Worm (Caenorhabditis elegans): ENCODE results near the gene bli-6.
A peak's percentile ranks its signal among the peaks of the same experiment; 100 is the strongest.

The bli-6 gene

DNA sequence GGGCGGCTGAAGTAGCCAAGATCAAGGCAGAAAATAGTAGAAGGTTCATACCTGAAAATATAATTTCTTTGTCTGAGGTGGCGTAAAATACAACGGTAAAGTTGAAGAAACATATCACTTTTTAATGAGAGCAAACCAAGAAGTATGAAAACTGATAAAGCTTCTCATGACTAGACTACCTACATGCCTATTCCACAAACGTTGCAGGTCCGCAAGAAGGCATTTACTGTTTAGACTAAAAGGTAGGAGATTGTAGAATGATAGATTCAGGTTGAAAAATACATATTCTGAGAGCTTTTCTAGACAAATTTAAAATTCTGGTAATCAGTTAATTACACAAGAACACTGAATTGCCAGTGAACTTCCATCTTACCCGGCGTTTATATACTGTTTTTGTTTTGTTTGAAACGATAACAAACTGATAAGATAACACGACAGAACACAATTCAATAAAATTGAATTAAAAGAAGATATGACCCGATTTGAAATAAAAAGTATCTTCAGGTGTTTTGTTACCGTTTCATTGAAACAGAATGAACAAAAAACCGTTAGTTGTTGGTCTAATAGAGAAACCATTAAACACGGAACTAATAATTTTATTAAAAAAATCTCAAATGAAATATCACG is 49.3 kb downstream of the bli-6 start, which contains the start of gene acp-6:
Gene acp-6 (minus strand): TSS at position 51 of the 627 bp plus-strand sequence.
- no peak for TF ChIP-seq C34F6.9 (tag; optimal IDR thresholded peaks at IDR 0.05)
- TF ChIP-seq elt-1 (tag; optimal IDR thresholded peaks at IDR 0.05), result no peak
- no peak for TF ChIP-seq nhr-21 (tag; optimal IDR thresholded peaks at IDR 0.05)
- TF ChIP-seq ztf-1 (GFP tag; conservative IDR thresholded peaks at IDR 0.05), result no peak
- no peak for TF ChIP-seq alr-1 (tag; optimal IDR thresholded peaks at IDR 0.05)
- no peak for TF ChIP-seq nhr-237 (tag; optimal IDR thresholded peaks at IDR 0.05)
- TF ChIP-seq nhr-12 (tag; optimal IDR thresholded peaks at IDR 0.05), result no peak
- no peak for TF ChIP-seq skn-1 (tag; optimal IDR thresholded peaks at IDR 0.05)
- no peak for TF ChIP-seq elt-3 (tag; optimal IDR thresholded peaks at IDR 0.05)
- TF ChIP-seq unc-62 (GFP tag; optimal IDR thresholded peaks at IDR 0.05), result no peak
- no peak for TF ChIP-seq lin-13 (GFP tag; optimal IDR thresholded peaks at IDR 0.05)
- TF ChIP-seq mdl-1 (tag; optimal IDR thresholded peaks at IDR 0.05), result no peak
- no peak for TF ChIP-seq peb-1 (tag; optimal IDR thresholded peaks at IDR 0.05)
- TF ChIP-seq zag-1 (tag; optimal IDR thresholded peaks at IDR 0.05), result no peak
- TF ChIP-seq ama-1 (optimal IDR thresholded peaks at IDR 0.05), result no peak
- no peak for TF ChIP-seq lin-11 (tag; optimal IDR thresholded peaks at IDR 0.05)
- TF ChIP-seq nhr-10 (tag; optimal IDR thresholded peaks at IDR 0.05), result no peak
- no peak for TF ChIP-seq ceh-16 (tag; optimal IDR thresholded peaks at IDR 0.05)

DNA sequence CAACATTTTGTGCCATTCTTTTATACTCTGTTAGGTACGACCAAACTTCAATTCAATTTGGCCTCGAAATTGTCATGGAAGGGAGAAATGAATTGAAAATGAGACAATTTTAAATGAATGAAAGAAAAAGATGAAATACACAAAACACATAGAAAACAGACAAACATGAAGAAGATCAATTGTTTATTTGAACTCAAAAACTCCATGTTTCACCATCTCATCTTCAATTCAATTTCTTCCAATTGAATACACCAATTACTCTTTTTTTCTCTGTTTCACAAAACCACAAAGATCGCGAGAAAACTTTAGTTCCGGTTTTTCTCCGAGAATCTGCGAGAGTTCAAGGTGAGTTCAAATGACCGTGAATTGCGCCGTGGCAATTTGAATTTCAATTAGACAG is 50.4 kb downstream of the bli-6 start:
- TF ChIP-seq peb-1 (tag; optimal IDR thresholded peaks at IDR 0.05), result no peak
- no peak for TF ChIP-seq lsy-2 (tag; optimal IDR thresholded peaks at IDR 0.05)
- peak; percentile 29 for TF ChIP-seq sma-9 (GFP tag; optimal IDR thresholded peaks at IDR 0.05)
- TF ChIP-seq sma-9 (tag; optimal IDR thresholded peaks at IDR 0.05), result no peak
- TF ChIP-seq ztf-1 (GFP tag; conservative IDR thresholded peaks at IDR 0.05), result no peak
- TF ChIP-seq skn-1 (tag; optimal IDR thresholded peaks at IDR 0.05), result no peak
- TF ChIP-seq egl-27 (tag; optimal IDR thresholded peaks at IDR 0.05), result no peak
- TF ChIP-seq mab-5 (tag; optimal IDR thresholded peaks at IDR 0.05), result no peak
- TF ChIP-seq F13H6.1 (tag; optimal IDR thresholded peaks at IDR 0.05), result no peak
- TF ChIP-seq unc-62 (GFP tag; optimal IDR thresholded peaks at IDR 0.05), result no peak
- no peak for TF ChIP-seq C34F6.9 (tag; optimal IDR thresholded peaks at IDR 0.05)
- no peak for TF ChIP-seq lin-11 (tag; optimal IDR thresholded peaks at IDR 0.05)
- no peak for TF ChIP-seq crh-2 (tag; optimal IDR thresholded peaks at IDR 0.05)
- TF ChIP-seq unc-55 (GFP tag; optimal IDR thresholded peaks at IDR 0.05), result peak; percentile 57
- TF ChIP-seq dmd-4 (tag; optimal IDR thresholded peaks at IDR 0.05), result no peak
- TF ChIP-seq nhr-23 (tag; optimal IDR thresholded peaks at IDR 0.05), result no peak
- no peak for TF ChIP-seq ama-1 (optimal IDR thresholded peaks at IDR 0.05)
- no peak for TF ChIP-seq ztf-11 (tag; optimal IDR thresholded peaks at IDR 0.05)
- TF ChIP-seq zag-1 (tag; optimal IDR thresholded peaks at IDR 0.05), result no peak
- TF ChIP-seq nhr-237 (tag; optimal IDR thresholded peaks at IDR 0.05), result no peak
- TF ChIP-seq mbf-1 (tag; optimal IDR thresholded peaks at IDR 0.05), result no peak
- TF ChIP-seq nhr-25 (tag; optimal IDR thresholded peaks at IDR 0.05), result peak; percentile 58
- TF ChIP-seq ztf-4 (tag; optimal IDR thresholded peaks at IDR 0.05), result no peak
- TF ChIP-seq sma-3 (GFP tag; optimal IDR thresholded peaks at IDR 0.05), result no peak
- no peak for TF ChIP-seq gmeb-1 (tag; optimal IDR thresholded peaks at IDR 0.05)
- no peak for TF ChIP-seq nhr-129 (tag; optimal IDR thresholded peaks at IDR 0.05)
- no peak for TF ChIP-seq aly-2 (tag; optimal IDR thresholded peaks at IDR 0.05)
- TF ChIP-seq elt-3 (tag; optimal IDR thresholded peaks at IDR 0.05), result no peak

Measured in whole organism, L2 larva.